Fruit fly (Drosophila melanogaster): ENCODE measurements around the gene CG13068.

DNA sequence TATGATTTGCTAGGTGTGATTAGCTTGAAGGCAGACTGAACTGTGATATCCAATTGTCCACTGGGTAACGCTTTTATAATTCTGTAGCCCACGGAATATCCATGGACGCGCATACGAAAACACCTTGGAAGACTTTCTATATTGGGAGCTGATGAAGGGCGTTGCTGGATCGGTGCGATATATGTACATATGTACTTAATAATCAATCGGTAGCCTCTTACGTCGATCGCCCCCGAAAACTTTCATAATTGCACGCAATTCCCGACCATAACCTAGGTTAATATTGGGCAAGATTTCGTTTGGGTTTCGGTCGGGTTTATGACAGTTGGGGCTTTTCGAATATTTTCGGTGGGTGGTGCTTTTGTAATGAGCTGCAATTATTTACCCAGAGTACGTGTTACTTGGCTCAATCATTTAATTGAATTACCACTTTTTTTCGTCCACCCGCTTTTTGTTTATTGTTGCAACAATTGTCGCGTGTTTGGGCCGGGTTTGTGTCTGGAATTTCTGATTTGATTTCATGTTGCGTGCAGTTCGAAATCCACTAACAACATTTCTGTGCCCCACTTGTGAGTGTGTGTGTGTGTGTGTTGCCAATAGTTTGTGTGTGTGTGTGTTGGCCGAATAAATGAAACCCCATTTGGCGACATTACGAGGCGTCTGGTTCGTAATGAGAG, 12.8 kb downstream of the CG13068 start, which contains the start of gene CG13049:
- TF ChIP-seq acj6 (GFP tag; optimal IDR thresholded peaks at IDR 0.05) = no peak
- TF ChIP-seq CG6792 (GFP tag; optimal IDR thresholded peaks at IDR 0.05) = no peak
- TF ChIP-seq CG32006 (GFP tag; optimal IDR thresholded peaks at IDR 0.05) = no peak
- TF ChIP-seq CG6854 (GFP tag; optimal IDR thresholded peaks at IDR 0.05) = no peak
- no peak for TF ChIP-seq CG16779 (tag; optimal IDR thresholded peaks at IDR 0.05)
- no peak for TF ChIP-seq Hr39 (GFP tag; optimal IDR thresholded peaks at IDR 0.05)
- no peak for TF ChIP-seq dac (GFP tag; optimal IDR thresholded peaks at IDR 0.05)
- TF ChIP-seq CG8632 (GFP tag; optimal IDR thresholded peaks at IDR 0.05) = no peak
- TF ChIP-seq CG8119 (GFP tag; IDR thresholded peaks at IDR 0.05) = no peak
- TF ChIP-seq Eip75B (GFP tag; optimal IDR thresholded peaks at IDR 0.05) = no peak
- no peak for TF ChIP-seq CG11902 (GFP tag; optimal IDR thresholded peaks at IDR 0.05)
- no peak for TF ChIP-seq CG3032 (tag; optimal IDR thresholded peaks at IDR 0.05)
- no peak for TF ChIP-seq vri (GFP tag; optimal IDR thresholded peaks at IDR 0.05)

Data from whole organism, prepupa.